Worm (Caenorhabditis elegans): ENCODE results near the gene F11A5.5.

ce11 chrV:16209837-16210236, 11.7 kb downstream of the F11A5.5 start, which contains the start of gene oac-15:
- no peak for TF ChIP-seq ztf-11 (tag; optimal IDR thresholded peaks at IDR 0.05)
- no peak for TF ChIP-seq nhr-12 (tag; optimal IDR thresholded peaks at IDR 0.05)
- no peak for TF ChIP-seq sptf-1 (tag; optimal IDR thresholded peaks at IDR 0.05)
- TF ChIP-seq cnd-1 (tag; optimal IDR thresholded peaks at IDR 0.05): no peak
- no peak for TF ChIP-seq nhr-237 (tag; optimal IDR thresholded peaks at IDR 0.05)
- TF ChIP-seq elt-1 (tag; optimal IDR thresholded peaks at IDR 0.05; ENCODE audit: borderline replicate concordance, insufficient read depth): no peak
- TF ChIP-seq bed-3 (GFP tag; optimal IDR thresholded peaks at IDR 0.05): no peak
